Worm (Caenorhabditis elegans) whole organism, L2 larva: ENCODE data around the gene F23D12.1.

ENCODE experiments used
- C34F6.9 ChIP-seq: fragments of 150-350 bp; optimal IDR thresholded peaks from 2 replicates; lab custom pipeline; 2014; ENCODE audit warnings: missing biosample characterization, missing genetic modification characterization
- F13H6.1 ChIP-seq: sonication (generic microtip); optimal IDR thresholded peaks from 2 replicates; lab custom pipeline; 2016; ENCODE audit warnings: missing genetic modification characterization, missing compliant biosample characterization
- Y55F3AM.14 ChIP-seq: fragments of 200-800 bp; sonication (Bioruptor generic); optimal IDR thresholded peaks from 2 replicates; lab custom pipeline; 2018; ENCODE audit warnings: mild to moderate bottlenecking, missing genetic modification characterization, missing compliant biosample characterization
- ZK546.5 ChIP-seq: sonication (generic microtip); optimal IDR thresholded peaks from 2 replicates; lab custom pipeline; 2017; ENCODE audit warnings: missing biosample characterization, missing genetic modification characterization
- alr-1 ChIP-seq: fragments of 150-350 bp; optimal IDR thresholded peaks from 2 replicates; lab custom pipeline; 2014; ENCODE audit warnings: missing biosample characterization, missing genetic modification characterization
- blmp-1 ChIP-seq: sonication (generic microtip); optimal IDR thresholded peaks from 2 replicates; lab custom pipeline; 2017; ENCODE audit warnings: missing genetic modification characterization, mild to moderate bottlenecking, missing compliant biosample characterization, antibody characterized with exemption, moderate library complexity; ENCODE audit not compliant: insufficient read depth
- crh-2 ChIP-seq: sonication (generic microtip); optimal IDR thresholded peaks from 2 replicates; lab custom pipeline; 2017; ENCODE audit warnings: missing biosample characterization, missing genetic modification characterization
- dmd-4 ChIP-seq: sonication (generic microtip); optimal IDR thresholded peaks from 2 replicates; lab custom pipeline; 2017; ENCODE audit warnings: missing biosample characterization, missing genetic modification characterization
- egl-27 ChIP-seq: sonication (generic microtip); optimal IDR thresholded peaks from 3 replicates; lab custom pipeline; 2017; ENCODE audit warnings: missing biosample characterization, missing genetic modification reagents, missing genetic modification characterization
- elt-1 ChIP-seq: fragments of 150-350 bp; optimal IDR thresholded peaks from 2 replicates; lab custom pipeline; 2014; ENCODE audit warnings: missing biosample characterization, missing genetic modification characterization
- elt-3 ChIP-seq: sonication (generic microtip); optimal IDR thresholded peaks from 2 replicates; lab custom pipeline; 2017; ENCODE audit warnings: missing biosample characterization, missing genetic modification characterization
- fos-1 ChIP-seq: fragments of 150-350 bp; optimal IDR thresholded peaks from 2 replicates; lab custom pipeline; 2014; ENCODE audit warnings: missing biosample characterization, missing genetic modification characterization
- gmeb-1 ChIP-seq: fragments of 150-350 bp; optimal IDR thresholded peaks from 2 replicates; lab custom pipeline; 2014; ENCODE audit warnings: missing biosample characterization, missing genetic modification characterization
- lin-11 ChIP-seq: fragments of 150-350 bp; sonication (generic microtip); optimal IDR thresholded peaks from 2 replicates; lab custom pipeline; 2014; ENCODE audit warnings: missing biosample characterization, missing genetic modification characterization, inconsistent platforms, mixed read lengths
- lin-39 ChIP-seq: fragments of 150-350 bp; optimal IDR thresholded peaks from 2 replicates; lab custom pipeline; 2014; ENCODE audit warnings: missing biosample characterization, missing genetic modification reagents, missing genetic modification characterization
- lsy-2 ChIP-seq, 2 experiments: fragments of 150-350 bp in 1 of 2; sonication (generic microtip) in 1 of 2; optimal IDR thresholded peaks; 2 replicates each; lab custom pipeline; 2014 to 2017; ENCODE audit warnings: missing biosample characterization in 2 of 2, missing genetic modification characterization in 2 of 2
- mbf-1 ChIP-seq: sonication (generic microtip); optimal IDR thresholded peaks from 2 replicates; lab custom pipeline; 2017; ENCODE audit warnings: missing biosample characterization, missing genetic modification characterization
- mdl-1 ChIP-seq, 2 experiments: fragments of 150-350 bp in 1 of 2; sonication (generic microtip) in 1 of 2; optimal IDR thresholded peaks; 2 replicates each; lab custom pipeline; 2017; ENCODE audit warnings: missing biosample characterization in 2 of 2, missing genetic modification characterization in 2 of 2
- nhr-10 ChIP-seq: sonication (generic microtip); optimal IDR thresholded peaks from 2 replicates; lab custom pipeline; 2017; ENCODE audit warnings: missing biosample characterization, missing genetic modification characterization
- nhr-11 ChIP-seq: fragments of 150-350 bp; optimal IDR thresholded peaks from 2 replicates; lab custom pipeline; 2014; ENCODE audit warnings: missing biosample characterization, missing genetic modification characterization
- nhr-12 ChIP-seq: fragments of 150-350 bp; optimal IDR thresholded peaks from 2 replicates; lab custom pipeline; 2014; ENCODE audit warnings: missing biosample characterization, missing genetic modification characterization
- nhr-129 ChIP-seq: fragments of 150-350 bp; optimal IDR thresholded peaks from 2 replicates; lab custom pipeline; 2014; ENCODE audit warnings: missing biosample characterization, missing genetic modification characterization
- nhr-21 ChIP-seq: fragments of 150-350 bp; optimal IDR thresholded peaks from 2 replicates; lab custom pipeline; 2014; ENCODE audit warnings: missing biosample characterization, missing genetic modification characterization
- nhr-23 ChIP-seq: fragments of 150-350 bp; optimal IDR thresholded peaks from 2 replicates; lab custom pipeline; 2014; ENCODE audit warnings: missing biosample characterization, missing genetic modification reagents, missing genetic modification characterization
- nhr-6 ChIP-seq: fragments of 150-350 bp; optimal IDR thresholded peaks from 2 replicates; lab custom pipeline; 2014; ENCODE audit warnings: missing biosample characterization, missing genetic modification characterization
- peb-1 ChIP-seq: fragments of 150-350 bp; optimal IDR thresholded peaks from 2 replicates; lab custom pipeline; 2014; ENCODE audit warnings: missing biosample characterization, missing genetic modification characterization
- sem-4 ChIP-seq: fragments of 150-350 bp; optimal IDR thresholded peaks from 2 replicates; lab custom pipeline; 2014; ENCODE audit warnings: missing biosample characterization, missing genetic modification reagents, missing genetic modification characterization
- skn-1 ChIP-seq: sonication (generic microtip); optimal IDR thresholded peaks from 2 replicates; lab custom pipeline; 2017; ENCODE audit warnings: missing biosample characterization, missing genetic modification characterization
- sma-3 ChIP-seq: sonication (generic microtip); optimal IDR thresholded peaks from 2 replicates; lab custom pipeline; 2016; ENCODE audit warnings: missing genetic modification reagents, missing genetic modification characterization, missing compliant biosample characterization
- sma-9 ChIP-seq, 2 experiments: fragments of 150-350 bp in 1 of 2; sonication (generic microtip) in 1 of 2; optimal IDR thresholded peaks; 2 replicates each; lab custom pipeline; 2014 to 2016; ENCODE audit warnings: missing genetic modification characterization in 2 of 2, mild to moderate bottlenecking in 1 of 2, missing biosample characterization in 1 of 2, missing compliant biosample characterization in 1 of 2, missing genetic modification reagents in 1 of 2, moderate library complexity in 1 of 2
- snpc-4 ChIP-seq: fragments of 150-350 bp; optimal IDR thresholded peaks from 2 replicates; lab custom pipeline; 2014; ENCODE audit warnings: missing biosample characterization, missing genetic modification characterization
- unc-39 ChIP-seq: fragments of 150-350 bp; optimal IDR thresholded peaks from 2 replicates; lab custom pipeline; 2014; ENCODE audit warnings: missing biosample characterization, missing genetic modification characterization
- unc-55 ChIP-seq: fragments of 150-350 bp; sonication (generic microtip); optimal IDR thresholded peaks from 3 replicates; lab custom pipeline; 2014; ENCODE audit warnings: missing biosample characterization, missing genetic modification reagents, missing genetic modification characterization
- unc-62 ChIP-seq: fragments of 150-350 bp; optimal IDR thresholded peaks from 2 replicates; lab custom pipeline; 2014; ENCODE audit warnings: missing biosample characterization, missing genetic modification reagents, missing genetic modification characterization
- ztf-1 ChIP-seq: fragments of 200-800 bp; sonication (Bioruptor generic); conservative IDR thresholded peaks from 2 replicates; pipeline ENCODE4 v1.3.6; 2022; ENCODE audit warnings: missing genetic modification characterization, missing compliant biosample characterization
- ztf-11 ChIP-seq: sonication (generic microtip); optimal IDR thresholded peaks from 2 replicates; lab custom pipeline; 2017; ENCODE audit warnings: missing biosample characterization, missing genetic modification characterization

The F23D12.1 gene

DNA sequence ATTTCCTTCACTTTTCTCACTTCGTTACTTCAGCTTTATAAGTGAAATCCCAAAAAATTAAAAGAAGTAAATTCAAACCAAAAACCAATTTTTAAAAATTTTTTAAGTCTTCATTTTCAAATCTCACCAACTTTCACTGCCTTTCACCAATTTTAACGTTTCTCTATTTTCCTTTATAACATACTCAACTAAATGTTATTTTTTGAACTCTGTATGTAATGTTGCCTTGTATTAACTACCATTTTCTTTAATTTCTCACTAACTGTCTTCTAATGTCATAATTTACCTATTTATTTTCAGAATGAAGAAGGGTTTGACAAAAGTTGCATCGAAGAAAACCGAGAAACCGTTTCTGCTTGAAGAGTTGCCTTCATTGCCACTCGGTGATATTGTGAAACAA, 16.7 kb upstream of the F23D12.1 start, which contains the start of gene F23D12.4:
Gene F23D12.4, plus strand, starts transcription at position 301 of the 400 bp plus-strand sequence.
- no peak for TF ChIP-seq nhr-11 (tag; lab: Kevin White, UChicago)
- TF ChIP-seq dmd-4 (tag; lab: Kevin White, UChicago), result no peak
- no peak for TF ChIP-seq lsy-2 (tag; optimal IDR thresholded peaks at IDR 0.05; lab: Kevin White, UChicago)
- TF ChIP-seq gmeb-1, result no peak
- no peak for TF ChIP-seq unc-55
- TF ChIP-seq nhr-23 (tag; lab: Kevin White, UChicago), result no peak
- no peak for TF ChIP-seq alr-1 (tag; lab: Kevin White, UChicago)
- TF ChIP-seq unc-62 (GFP tag; lab: Kevin White, UChicago), result no peak
- TF ChIP-seq Y55F3AM.14 (GFP tag; lab: Kevin White, UChicago), result no peak
- TF ChIP-seq mbf-1, result no peak

DNA sequence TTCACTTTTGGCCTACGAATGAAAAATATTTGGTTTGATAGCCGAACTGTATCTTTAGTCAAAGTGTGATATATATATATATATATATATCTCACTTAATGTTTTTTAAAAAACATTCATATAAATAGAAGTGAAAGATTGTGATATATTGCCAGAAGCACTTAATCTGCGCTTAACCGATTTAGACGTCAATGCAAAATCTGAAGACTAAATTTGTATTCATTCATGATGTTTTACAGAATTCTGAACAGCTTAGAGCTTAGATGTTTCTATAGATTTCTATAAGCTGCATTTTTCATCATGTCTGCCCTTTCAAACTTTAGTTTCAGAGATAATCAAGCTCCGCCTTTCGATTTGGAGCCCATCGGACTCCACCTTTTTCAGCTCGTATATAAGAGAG, 14.4 kb upstream of the F23D12.1 start, which contains the start of gene F23D12.3:
Gene F23D12.3, plus strand, starts transcription at position 301 of the 400 bp plus-strand sequence.
- TF ChIP-seq lin-11 (tag; lab: Kevin White, UChicago) (no peak), blmp-1 (no peak), ztf-11 (no peak), alr-1 (tag; lab: Kevin White, UChicago) (no peak), nhr-6 (tag; lab: Kevin White, UChicago) (no peak), C34F6.9 (no peak), nhr-10 (tag; lab: Kevin White, UChicago) (no peak), crh-2 (no peak)
- TF ChIP-seq, all 48 proteins: peak for 0

DNA sequence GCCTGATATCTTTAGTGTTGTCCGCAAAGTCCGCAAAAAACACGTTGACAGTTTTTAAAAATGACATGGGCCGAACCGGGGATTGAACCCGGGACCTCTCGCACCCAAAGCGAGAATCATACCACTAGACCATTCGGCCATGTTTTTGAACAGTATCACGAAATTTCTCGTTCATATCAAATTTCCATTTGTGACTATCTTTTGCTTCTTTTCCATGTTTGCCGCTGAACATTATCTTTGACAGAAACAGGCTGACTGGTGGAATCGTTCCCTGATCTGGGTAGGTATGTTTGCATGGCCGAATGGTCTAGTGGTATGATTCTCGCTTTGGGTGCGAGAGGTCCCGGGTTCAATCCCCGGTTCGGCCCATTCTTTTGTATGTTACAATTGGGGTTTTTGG, 9.9 kb upstream of the F23D12.1 start:
- TF ChIP-seq fos-1 (tag; lab: Kevin White, UChicago) (peak; percentile 25), egl-27 (tag; lab: Kevin White, UChicago) (peak; percentile 2), sma-3 (GFP tag; lab: Kevin White, UChicago) (peak; percentile 42)

DNA sequence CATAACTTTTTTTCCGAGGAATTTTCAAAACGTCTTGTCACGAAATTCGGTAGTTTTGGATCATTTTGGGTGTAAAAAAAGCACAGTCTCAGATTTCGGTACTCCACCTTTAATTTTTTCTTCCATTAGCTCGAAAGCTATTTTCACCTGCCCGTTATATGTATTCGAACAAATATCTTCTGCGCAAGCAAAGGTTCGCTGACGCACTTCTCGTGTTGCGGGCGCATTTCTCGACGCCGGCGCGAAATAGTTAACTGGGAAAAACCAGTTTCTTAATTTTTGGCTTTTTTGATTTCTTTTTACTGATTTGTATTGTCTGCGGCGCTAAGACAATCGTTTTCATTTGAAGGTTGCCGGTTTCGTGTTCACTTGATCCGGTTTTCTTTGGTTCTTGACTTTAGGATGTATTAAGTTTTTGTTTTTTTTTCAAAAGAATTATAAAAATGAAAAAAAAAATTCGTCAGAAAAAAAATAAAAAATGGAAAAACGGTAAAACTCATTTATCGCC, 7.8 kb upstream of the F23D12.1 start:
- no peak for TF ChIP-seq nhr-12 (tag; lab: Kevin White, UChicago)
- no peak for TF ChIP-seq unc-39 (tag; lab: Kevin White, UChicago)
- TF ChIP-seq lsy-2 (tag; optimal IDR thresholded peaks at IDR 0.05; lab: Kevin White, UChicago), result no peak
- no peak for TF ChIP-seq lin-11 (tag; lab: Kevin White, UChicago)
- no peak for TF ChIP-seq F13H6.1
- TF ChIP-seq elt-1 (tag; lab: Kevin White, UChicago), result no peak
- TF ChIP-seq sem-4, result no peak
- TF ChIP-seq nhr-11 (tag; lab: Kevin White, UChicago), result no peak
- no peak for TF ChIP-seq mbf-1

- no peak for TF ChIP-seq alr-1 (tag; lab: Kevin White, UChicago)
- no peak for TF ChIP-seq nhr-10 (tag; lab: Kevin White, UChicago)
- no peak for TF ChIP-seq peb-1 (tag; lab: Kevin White, UChicago)
- no peak for TF ChIP-seq crh-2
- no peak for TF ChIP-seq elt-3 (tag; lab: Kevin White, UChicago)
- TF ChIP-seq snpc-4 (tag; lab: Kevin White, UChicago), result no peak
- TF ChIP-seq ZK546.5 (tag; lab: Kevin White, UChicago), result no peak
- no peak for TF ChIP-seq sem-4
- TF ChIP-seq sma-9 (GFP tag; optimal IDR thresholded peaks at IDR 0.05; lab: Kevin White, UChicago), result no peak
- no peak for TF ChIP-seq sma-9 (tag; optimal IDR thresholded peaks at IDR 0.05; lab: Kevin White, UChicago)
- no peak for TF ChIP-seq lin-39 (tag; lab: Kevin White, UChicago)
- TF ChIP-seq sma-3 (GFP tag; lab: Kevin White, UChicago), result no peak
- no peak for TF ChIP-seq mdl-1 (tag; optimal IDR thresholded peaks at IDR 0.05; lab: Kevin White, UChicago)
- TF ChIP-seq nhr-129 (tag; lab: Kevin White, UChicago), result no peak
- no peak for TF ChIP-seq gmeb-1
- TF ChIP-seq nhr-21 (tag; lab: Kevin White, UChicago), result no peak
- TF ChIP-seq ztf-1, result no peak
- no peak for TF ChIP-seq skn-1 (tag; lab: Kevin White, UChicago)
- no peak for TF ChIP-seq elt-1 (tag; lab: Kevin White, UChicago)
- TF ChIP-seq fos-1 (tag; lab: Kevin White, UChicago), result no peak
- TF ChIP-seq lsy-2 (tag; optimal IDR thresholded peaks at IDR 0.05; lab: Kevin White, UChicago), result no peak
Measured at ce11 chrX:14430436-14430835, 2.5 kb upstream of the F23D12.1 start.
